Fruit fly (Drosophila melanogaster): ENCODE measurements around the gene Cpr67Fb.

Cpr67Fb gene

DNA sequence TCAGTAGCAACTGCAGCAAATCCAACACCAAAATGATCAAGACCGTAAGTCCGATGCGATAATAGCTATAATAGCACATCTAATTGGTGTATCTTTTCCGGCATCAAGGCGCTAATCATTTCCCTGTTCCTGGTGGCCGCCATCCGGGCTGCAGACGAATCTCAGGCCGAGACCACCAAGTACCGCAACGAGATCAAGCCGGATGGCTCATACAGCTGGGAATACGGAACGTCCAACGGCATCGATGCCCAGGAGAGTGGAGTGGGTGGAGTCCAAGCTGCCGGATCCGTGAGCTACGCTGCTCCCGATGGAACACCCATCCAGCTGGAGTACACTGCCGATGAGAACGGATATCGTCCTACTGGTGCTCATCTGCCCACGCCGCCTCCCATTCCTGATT, at the start of gene Cpr67Fb:
TSS of gene Cpr67Fb (plus strand) at position 15 of the 400 bp plus-strand sequence.
- TF ChIP-seq CG17801 (GFP tag; optimal IDR thresholded peaks at IDR 0.05; ENCODE audit: partially characterized antibody) = no peak

- no peak for TF ChIP-seq CG17801 (GFP tag; optimal IDR thresholded peaks at IDR 0.05; ENCODE audit: partially characterized antibody)
Observed at dm6 chr3L:10844548-10845530, 49.1 kb upstream of the Cpr67Fb start.

- TF ChIP-seq CG17801 (GFP tag; optimal IDR thresholded peaks at IDR 0.05; ENCODE audit: partially characterized antibody) = no peak
Observed at dm6 chr3L:10845758-10846157, 48.2 kb upstream of the Cpr67Fb start.

- no peak for TF ChIP-seq CG17801 (GFP tag; optimal IDR thresholded peaks at IDR 0.05; ENCODE audit: partially characterized antibody)
Observed at dm6 chr3L:10847790-10848492, 46.0 kb upstream of the Cpr67Fb start.

DNA sequence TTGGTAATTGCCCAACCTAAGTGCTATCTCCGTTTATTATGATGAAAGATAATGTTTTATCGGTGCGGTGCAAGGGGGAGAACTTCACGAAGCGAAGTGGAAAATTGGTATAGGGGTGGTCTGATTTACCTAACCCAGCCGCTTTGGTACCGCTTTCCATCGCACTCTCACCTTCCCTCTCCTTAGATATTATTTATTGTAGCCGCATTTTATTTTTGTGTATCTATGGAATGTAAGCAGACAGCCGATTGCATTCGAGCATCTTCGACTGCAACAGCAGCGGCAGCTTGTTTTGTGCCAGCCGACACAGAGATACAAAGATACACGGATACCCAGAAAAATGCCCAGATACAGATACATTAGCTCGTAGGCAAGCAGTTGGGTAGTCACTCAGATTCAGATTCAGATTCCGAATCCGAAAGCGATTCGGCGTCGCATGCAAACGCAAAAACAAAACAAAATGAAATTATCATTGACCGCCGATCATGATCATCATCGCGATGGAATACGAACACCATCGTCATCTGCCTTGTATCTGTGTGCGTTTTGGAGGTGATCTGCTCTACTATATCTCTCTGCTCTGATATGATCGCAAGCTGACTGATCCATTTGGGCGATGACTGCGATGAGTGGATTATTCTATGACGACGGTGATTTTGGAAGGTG, 45.1 kb upstream of the Cpr67Fb start:
- no peak for TF ChIP-seq CG17801 (GFP tag; optimal IDR thresholded peaks at IDR 0.05; ENCODE audit: partially characterized antibody)

dm6 chr3L:10849620-10850302, 44.2 kb upstream of the Cpr67Fb start:
- TF ChIP-seq CG17801 (GFP tag; optimal IDR thresholded peaks at IDR 0.05; ENCODE audit: partially characterized antibody) = no peak

DNA sequence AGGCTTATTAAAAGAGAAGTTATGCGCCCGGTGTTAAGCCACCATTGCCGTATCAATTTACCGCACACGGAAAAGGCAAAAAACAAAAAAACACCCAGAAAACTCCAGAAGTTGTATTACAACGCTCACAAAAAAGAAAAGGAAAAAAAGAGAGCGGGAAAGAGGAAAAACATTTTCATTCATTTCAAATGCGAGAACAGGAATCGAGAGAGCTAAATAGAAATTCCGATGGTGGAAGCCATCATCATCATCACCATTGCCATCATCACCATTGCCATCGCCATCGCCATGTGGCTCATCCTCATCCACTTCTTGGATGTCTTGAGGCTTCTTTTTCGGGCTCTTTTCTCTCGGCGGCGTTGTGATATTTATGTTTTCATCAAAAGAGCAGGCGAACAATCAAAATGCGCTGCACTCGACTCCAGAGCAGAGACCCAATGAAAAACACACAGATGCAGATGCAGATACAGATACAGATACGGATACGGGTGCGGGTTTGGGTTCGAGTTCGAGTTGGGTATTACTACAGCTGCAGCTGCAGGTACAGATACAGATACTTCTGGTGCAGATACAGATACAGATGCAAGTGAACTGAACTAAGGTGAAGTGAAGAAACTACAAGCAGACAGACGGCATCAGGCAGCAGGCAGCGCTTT, 42.7 kb upstream of the Cpr67Fb start:
- no peak for TF ChIP-seq CG17801 (GFP tag; optimal IDR thresholded peaks at IDR 0.05; ENCODE audit: partially characterized antibody)

DNA sequence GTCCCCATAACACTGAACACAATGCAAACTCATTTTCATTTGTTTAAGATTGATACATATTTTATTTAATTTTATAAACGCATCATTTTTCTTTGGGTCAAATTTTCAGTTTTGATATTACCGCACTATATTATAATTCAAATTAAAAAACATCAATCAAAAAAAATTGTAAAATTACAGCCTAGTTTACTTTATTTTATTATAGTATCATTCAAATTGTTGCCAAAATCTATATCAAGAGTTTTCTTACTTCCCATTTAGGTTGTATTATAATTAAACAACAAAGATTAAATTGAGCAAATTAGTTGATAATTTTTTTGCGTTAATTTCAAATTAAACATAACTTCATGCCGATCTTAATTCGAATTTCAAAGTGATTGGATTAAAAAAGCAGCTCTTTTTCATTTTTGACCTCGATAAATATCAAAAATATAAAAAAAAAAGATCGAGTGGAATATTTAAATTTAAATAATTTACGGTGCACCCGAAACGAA, 42.1 kb upstream of the Cpr67Fb start:
- no peak for TF ChIP-seq CG17801 (GFP tag; optimal IDR thresholded peaks at IDR 0.05; ENCODE audit: partially characterized antibody)

DNA sequence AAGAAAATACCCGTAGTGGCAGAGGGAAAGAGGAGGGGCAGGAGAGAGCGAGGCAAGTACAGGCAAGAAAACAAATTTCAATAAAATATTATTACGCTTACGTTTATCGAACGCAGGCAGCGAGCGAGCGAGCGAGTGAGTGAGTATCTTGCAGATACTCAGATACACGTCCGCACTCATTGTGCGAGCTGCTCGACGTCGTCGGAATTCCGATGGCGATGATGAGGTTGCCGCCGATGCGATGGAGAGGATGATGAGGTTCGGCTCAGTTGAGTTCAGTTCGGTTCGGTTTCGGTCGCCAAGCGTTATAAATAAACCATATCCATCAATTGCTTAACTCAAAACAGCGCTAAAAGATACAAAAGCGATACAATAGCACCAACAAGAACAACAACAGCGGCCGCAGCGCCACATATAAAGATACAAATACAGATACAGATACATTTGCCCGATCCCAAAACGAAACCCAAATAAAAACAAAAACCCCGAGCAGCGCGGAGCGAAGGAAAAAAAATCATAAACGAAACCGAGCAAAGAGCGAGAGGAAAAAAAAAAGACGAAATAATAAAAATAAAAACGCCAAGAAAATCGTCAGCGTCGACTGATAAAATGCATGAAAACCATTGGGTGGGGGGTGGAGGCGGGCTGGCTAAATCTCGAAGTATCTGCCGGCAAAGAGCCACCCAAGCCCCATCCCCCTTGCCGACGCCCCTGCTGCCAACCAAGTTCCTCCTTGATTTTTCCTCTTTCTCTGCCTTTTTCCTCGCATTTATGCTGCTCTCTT, 41.4 kb upstream of the Cpr67Fb start:
- peak; percentile 82 for TF ChIP-seq CG17801 (GFP tag; optimal IDR thresholded peaks at IDR 0.05; ENCODE audit: partially characterized antibody)

- TF ChIP-seq CG17801 (GFP tag; optimal IDR thresholded peaks at IDR 0.05; ENCODE audit: partially characterized antibody) = no peak
Observed at dm6 chr3L:10853131-10853471, 40.9 kb upstream of the Cpr67Fb start.

- no peak for TF ChIP-seq CG17801 (GFP tag; optimal IDR thresholded peaks at IDR 0.05; ENCODE audit: partially characterized antibody)
Observed at dm6 chr3L:10853618-10854017, 40.4 kb upstream of the Cpr67Fb start.

dm6 chr3L:10854026-10854425, 39.9 kb upstream of the Cpr67Fb start:
- no peak for TF ChIP-seq CG17801 (GFP tag; optimal IDR thresholded peaks at IDR 0.05; ENCODE audit: partially characterized antibody)

- no peak for TF ChIP-seq CG17801 (GFP tag; optimal IDR thresholded peaks at IDR 0.05; ENCODE audit: partially characterized antibody)
Observed at dm6 chr3L:10854801-10855418, 39.1 kb upstream of the Cpr67Fb start.

Measured in ovary, adult (tissue).